Fruit fly (Drosophila melanogaster) whole organism, pupa: ENCODE measurements around the gene Etl1.

Experiments
- CG10348 ChIP-seq: fragments of 200-800 bp; sonication (Bioruptor generic); IDR thresholded peaks from 2 replicates; pipeline ENCODE4 v1.3.6; 2022; ENCODE audit warnings: missing biosample characterization, missing genetic modification characterization
- CG12605 ChIP-seq: fragments of 200-800 bp; sonication (Bioruptor generic); IDR thresholded peaks from 2 replicates; pipeline ENCODE4 v1.3.6; 2022; ENCODE audit warnings: missing biosample characterization, missing genetic modification characterization
- CG13204 ChIP-seq: fragments of 200-800 bp; sonication (Bioruptor generic); optimal IDR thresholded peaks from 2 replicates; lab custom pipeline; 2018; ENCODE audit warnings: missing biosample characterization, mild to moderate bottlenecking, missing genetic modification characterization, moderate library complexity
- CG14655 ChIP-seq: fragments of 200-800 bp; sonication (Bioruptor generic); optimal IDR thresholded peaks from 3 replicates; lab custom pipeline; 2017; ENCODE audit warnings: mild to moderate bottlenecking, missing biosample characterization, missing genetic modification reagents, missing genetic modification characterization
- CG15710 ChIP-seq: fragments of 200-800 bp; sonication (Bioruptor generic); optimal IDR thresholded peaks from 2 replicates; lab custom pipeline; 2018; ENCODE audit warnings: missing biosample characterization, mild to moderate bottlenecking, missing genetic modification characterization, moderate library complexity
- CG17806 ChIP-seq: fragments of 200-800 bp; sonication (Bioruptor generic); optimal IDR thresholded peaks from 2 replicates; lab custom pipeline; 2018; ENCODE audit warnings: missing biosample characterization, mild to moderate bottlenecking, missing genetic modification characterization, moderate library complexity
- CG32121 ChIP-seq: fragments of 200-800 bp; sonication (Bioruptor generic); IDR thresholded peaks from 2 replicates; pipeline ENCODE4 v1.3.6; 2022; ENCODE audit warnings: missing biosample characterization, missing genetic modification characterization
- CG34367 ChIP-seq: fragments of 200-800 bp; sonication (Bioruptor generic); optimal IDR thresholded peaks from 2 replicates; lab custom pipeline; 2018; ENCODE audit warnings: missing biosample characterization, mild to moderate bottlenecking, missing genetic modification characterization
- CG4496 ChIP-seq: fragments of 200-800 bp; sonication (Bioruptor generic); IDR thresholded peaks from 3 replicates; pipeline ENCODE4 v1.3.6; 2022; ENCODE audit warnings: missing biosample characterization, missing genetic modification characterization
- CG8159 ChIP-seq: fragments of 200-800 bp; sonication (Bioruptor generic); optimal IDR thresholded peaks from 3 replicates; lab custom pipeline; 2018; ENCODE audit warnings: missing biosample characterization, mild to moderate bottlenecking, missing genetic modification characterization, moderate library complexity
- CG8301 ChIP-seq: fragments of 200-800 bp; sonication (Bioruptor generic); optimal IDR thresholded peaks from 2 replicates; lab custom pipeline; 2018; ENCODE audit warnings: missing biosample characterization, mild to moderate bottlenecking, missing genetic modification characterization
- CG9948 ChIP-seq: fragments of 200-800 bp; sonication (Bioruptor generic); optimal IDR thresholded peaks from 2 replicates; lab custom pipeline; 2018; ENCODE audit warnings: missing biosample characterization, mild to moderate bottlenecking, missing genetic modification characterization, moderate library complexity
- D1 ChIP-seq: fragments of 200-800 bp; sonication (Bioruptor generic); optimal IDR thresholded peaks from 2 replicates; lab custom pipeline; 2018; ENCODE audit warnings: missing biosample characterization, mild to moderate bottlenecking, missing genetic modification characterization, moderate library complexity
- EcR ChIP-seq: fragments of 200-800 bp; sonication (Bioruptor generic); optimal IDR thresholded peaks from 3 replicates; lab custom pipeline; 2019; ENCODE audit warnings: missing biosample characterization, missing genetic modification characterization, mild to moderate bottlenecking, moderate library complexity, missing genetic modification reagents
- Ets98B ChIP-seq: fragments of 200-800 bp; sonication (Bioruptor generic); IDR thresholded peaks from 2 replicates; pipeline ENCODE4 v1.3.6; 2022; ENCODE audit warnings: missing biosample characterization, missing genetic modification characterization
- Pif1A ChIP-seq: fragments of 200-800 bp; sonication (Bioruptor generic); optimal IDR thresholded peaks from 3 replicates; lab custom pipeline; 2016; ENCODE audit warnings: missing biosample characterization, missing genetic modification characterization
- Pif1B ChIP-seq: fragments of 200-800 bp; sonication (Bioruptor generic); optimal IDR thresholded peaks from 3 replicates; lab custom pipeline; 2016; ENCODE audit warnings: missing biosample characterization, missing genetic modification characterization
- Snoo ChIP-seq: fragments of 200-800 bp; sonication (Bioruptor generic); optimal IDR thresholded peaks from 3 replicates; lab custom pipeline; 2017; ENCODE audit warnings: missing biosample characterization, mild to moderate bottlenecking, missing genetic modification characterization, inconsistent platforms
- fd96Ca ChIP-seq: fragments of 200-800 bp; sonication (Bioruptor generic); IDR thresholded peaks from 3 replicates; pipeline ENCODE4 v1.3.6; 2022; ENCODE audit warnings: missing biosample characterization, missing genetic modification characterization
- gl ChIP-seq: fragments of 200-800 bp; sonication (Bioruptor generic); optimal IDR thresholded peaks from 2 replicates; lab custom pipeline; 2018; ENCODE audit warnings: missing biosample characterization, mild to moderate bottlenecking, missing genetic modification characterization
- rn ChIP-seq: fragments of 200-800 bp; sonication (Bioruptor generic); IDR thresholded peaks from 2 replicates; pipeline ENCODE4 v1.3.6; 2022; ENCODE audit warnings: missing biosample characterization, missing genetic modification characterization

The Etl1 gene

dm6 chr2L:9943521-9943920, 31.1 kb upstream of the Etl1 start:
- TF ChIP-seq CG9948 (tag; lab: Kevin White, UChicago) (no peak), CG15710 (tag; lab: Kevin White, UChicago) (no peak), CG12605 (GFP tag; lab: Robert Waterston, UW) (no peak), CG8301 (no peak), CG4496 (GFP tag; lab: Robert Waterston, UW) (no peak), fd96Ca (no peak), Ets98B (GFP tag; lab: Robert Waterston, UW) (no peak), gl (tag; lab: Kevin White, UChicago) (no peak), CG13204 (GFP tag; lab: Kevin White, UChicago) (no peak), CG32121 (GFP tag; lab: Robert Waterston, UW) (no peak), D1 (tag; lab: Kevin White, UChicago) (no peak)

- TF ChIP-seq EcR (GFP tag; lab: Kevin White, UChicago): no peak
- TF ChIP-seq CG9948 (tag; lab: Kevin White, UChicago): no peak
- TF ChIP-seq CG14655 (GFP tag; lab: Kevin White, UChicago): no peak
- TF ChIP-seq D1 (tag; lab: Kevin White, UChicago): no peak
- no peak for TF ChIP-seq Pif1A (GFP tag; lab: Kevin White, UChicago)
- TF ChIP-seq rn (GFP tag; lab: Robert Waterston, UW): no peak
- no peak for TF ChIP-seq CG17806 (tag; lab: Kevin White, UChicago)
- TF ChIP-seq Snoo (tag; lab: Kevin White, UChicago): peak; percentile 16
- no peak for TF ChIP-seq gl (tag; lab: Kevin White, UChicago)
- peak; percentile 5 for TF ChIP-seq CG34367 (tag; lab: Kevin White, UChicago)
- 0 out of 3 replicates have a peak, but pooled peaks have one; percentile 39 for TF ChIP-seq CG4496 (GFP tag; lab: Robert Waterston, UW)
- TF ChIP-seq Pif1B (GFP tag; lab: Kevin White, UChicago): no peak
- peak; percentile 39; the same call in 1 of the 2 replicates for TF ChIP-seq Ets98B (GFP tag; lab: Robert Waterston, UW)
- peak; percentile 44; the same call in 1 of the 3 replicates for TF ChIP-seq fd96Ca
- TF ChIP-seq CG8159: no peak
- TF ChIP-seq CG12605 (GFP tag; lab: Robert Waterston, UW): no peak
- TF ChIP-seq CG13204 (GFP tag; lab: Kevin White, UChicago): no peak
- peak; percentile 4 for TF ChIP-seq CG15710 (tag; lab: Kevin White, UChicago)
- no peak for TF ChIP-seq CG10348
- TF ChIP-seq CG8301: no peak
- no peak for TF ChIP-seq CG32121 (GFP tag; lab: Robert Waterston, UW)
- TF ChIP-seq, all 21 proteins: peak for 6
Observed at dm6 chr2L:9938631-9939256, 26.3 kb upstream of the Etl1 start, which contains the start of the genes Datp and CG4619. Datp (minus strand) TSS chr2L:9938790. CG4619 (plus strand) TSS chr2L:9938863.

DNA sequence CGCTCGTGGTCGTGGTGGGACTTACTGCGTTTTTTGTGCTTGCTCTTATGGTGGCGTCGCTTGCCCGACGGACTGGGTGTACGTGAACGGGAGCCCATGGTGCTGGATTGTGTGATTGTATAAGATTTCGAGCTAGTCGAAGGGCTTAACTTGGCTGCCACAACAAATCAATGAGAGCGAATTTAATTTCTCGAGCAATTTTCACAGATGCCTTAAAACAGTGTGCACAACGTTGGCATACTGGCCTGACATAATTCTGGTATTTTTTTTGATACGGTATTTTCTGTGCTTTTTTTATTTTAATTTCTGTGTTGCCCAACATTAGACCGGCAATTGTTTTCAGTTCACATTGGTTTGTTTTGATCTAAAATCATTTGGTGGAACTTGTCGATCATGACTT, 25.5 kb upstream of the Etl1 start, which contains the start of gene Arglu1:
Arglu1 (minus strand) TSS at position 227 of the 400 bp plus-strand sequence.
- TF ChIP-seq CG13204 (GFP tag; lab: Kevin White, UChicago) (no peak), Pif1B (GFP tag; lab: Kevin White, UChicago) (no peak), EcR (GFP tag; lab: Kevin White, UChicago) (no peak), CG12605 (GFP tag; lab: Robert Waterston, UW) (peak; percentile 35; the same call in 1 of the 2 replicates), CG34367 (tag; lab: Kevin White, UChicago) (no peak), CG17806 (tag; lab: Kevin White, UChicago) (no peak), fd96Ca (peak; percentile 46; the same call in 1 of the 3 replicates), CG8159 (no peak), gl (tag; lab: Kevin White, UChicago) (no peak), CG15710 (tag; lab: Kevin White, UChicago) (no peak), CG4496 (GFP tag; lab: Robert Waterston, UW) (peak; percentile 77), CG8301 (no peak), Pif1A (GFP tag; lab: Kevin White, UChicago) (no peak), CG9948 (tag; lab: Kevin White, UChicago) (no peak), CG10348 (no peak), Ets98B (GFP tag; lab: Robert Waterston, UW) (peak; percentile 20; the same call in 1 of the 2 replicates), D1 (tag; lab: Kevin White, UChicago) (no peak), CG32121 (GFP tag; lab: Robert Waterston, UW) (0 out of 2 replicates have a peak, but pooled peaks have one; percentile 26), rn (GFP tag; lab: Robert Waterston, UW) (no peak)

DNA sequence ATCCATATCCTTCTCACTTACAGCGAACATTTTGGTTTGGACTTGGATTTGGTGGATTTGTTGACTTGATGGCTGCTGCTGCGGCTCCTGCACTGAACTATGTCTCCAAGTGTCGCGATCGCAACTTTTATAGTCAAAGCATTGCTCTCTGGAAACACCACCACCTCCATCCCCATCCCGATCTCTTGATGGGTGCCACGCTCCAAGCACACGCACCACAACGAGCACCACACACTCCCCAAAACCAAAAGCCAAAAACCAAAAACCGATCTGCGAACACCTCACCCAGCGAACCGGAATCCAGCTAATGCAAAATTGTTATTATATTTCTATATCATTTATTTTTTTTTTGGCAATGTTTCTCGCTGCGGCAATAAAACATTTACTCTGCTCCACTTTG, 20.7 kb upstream of the Etl1 start, which contains the start of gene Cpr30F:
Cpr30F (minus strand) TSS at position 101 of the 400 bp plus-strand sequence.
- TF ChIP-seq CG34367 (tag; lab: Kevin White, UChicago) (no peak), CG14655 (GFP tag; lab: Kevin White, UChicago) (no peak), rn (GFP tag; lab: Robert Waterston, UW) (no peak), EcR (GFP tag; lab: Kevin White, UChicago) (no peak)

- TF ChIP-seq D1 (tag; lab: Kevin White, UChicago): no peak
- TF ChIP-seq rn (GFP tag; lab: Robert Waterston, UW): no peak
- TF ChIP-seq CG10348: no peak
Observed at dm6 chr2L:9930280-9930679, 17.9 kb upstream of the Etl1 start, which contains the start of gene CG42367. CG42367 (plus strand) TSS chr2L:9930580.

dm6 chr2L:9924765-9925164, 12.4 kb upstream of the Etl1 start, which contains the start of the genes TbCMF46 and CG42366:
TbCMF46 (minus strand) TSS chr2L:9924865.
CG42366 (plus strand) TSS chr2L:9925161.
- no peak for TF ChIP-seq CG13204 (GFP tag; lab: Kevin White, UChicago)
- TF ChIP-seq Pif1A (GFP tag; lab: Kevin White, UChicago): no peak
- TF ChIP-seq gl (tag; lab: Kevin White, UChicago): no peak
- no peak for TF ChIP-seq rn (GFP tag; lab: Robert Waterston, UW)
- TF ChIP-seq CG8159: no peak
- TF ChIP-seq CG14655 (GFP tag; lab: Kevin White, UChicago): no peak
- no peak for TF ChIP-seq CG34367 (tag; lab: Kevin White, UChicago)
- TF ChIP-seq fd96Ca: no peak
- no peak for TF ChIP-seq CG32121 (GFP tag; lab: Robert Waterston, UW)
- no peak for TF ChIP-seq Pif1B (GFP tag; lab: Kevin White, UChicago)
- TF ChIP-seq CG12605 (GFP tag; lab: Robert Waterston, UW): no peak
- no peak for TF ChIP-seq Snoo (tag; lab: Kevin White, UChicago)
- no peak for TF ChIP-seq CG17806 (tag; lab: Kevin White, UChicago)
- no peak for TF ChIP-seq CG4496 (GFP tag; lab: Robert Waterston, UW)
- no peak for TF ChIP-seq CG10348
- TF ChIP-seq D1 (tag; lab: Kevin White, UChicago): no peak
- TF ChIP-seq Ets98B (GFP tag; lab: Robert Waterston, UW): no peak
